Fruit fly (Drosophila melanogaster): ENCODE measurements around the gene CG4073.

Gene CG4073

DNA sequence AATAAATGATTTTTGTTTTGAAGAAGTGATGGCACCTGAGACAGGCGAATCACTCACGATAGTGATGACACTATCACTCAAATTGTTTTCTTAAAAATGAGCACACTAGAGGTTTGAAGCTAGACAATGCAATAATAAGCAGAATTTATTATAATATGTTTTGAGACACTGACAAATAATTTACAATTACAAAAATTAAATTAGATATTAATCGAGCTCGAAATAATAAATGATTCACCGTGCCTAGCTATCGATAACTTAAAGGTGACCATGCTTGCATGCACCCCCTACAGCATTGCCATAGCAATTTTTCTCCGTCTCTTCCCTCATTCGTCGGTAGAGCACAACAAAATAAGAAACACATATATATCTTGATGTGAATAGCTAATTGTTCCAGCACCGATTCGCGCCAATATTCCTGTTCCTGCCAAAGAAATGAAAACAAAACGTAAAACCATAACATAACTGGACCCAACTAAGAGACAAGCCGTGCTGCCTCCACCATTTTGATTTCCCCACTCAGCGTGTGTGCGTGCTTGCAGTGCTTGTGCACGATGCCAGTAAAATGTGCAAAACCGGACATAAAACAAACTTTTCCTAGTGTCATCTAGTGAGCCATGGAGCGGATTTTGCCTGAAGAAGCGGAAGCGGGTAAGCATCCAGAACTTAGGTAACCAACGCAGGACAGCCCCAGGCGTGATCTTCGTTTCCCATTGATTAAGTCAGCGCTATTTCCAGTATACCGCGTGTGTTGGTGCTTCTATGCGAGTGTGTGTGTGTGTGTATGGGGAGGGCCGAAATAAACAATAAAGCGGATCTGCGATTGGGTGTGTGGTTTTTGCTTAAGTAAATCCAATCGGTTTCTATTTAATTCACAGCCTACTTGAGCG, 46.6 kb downstream of the CG4073 start, which contains the start of the genes MED7 and Cap-H2 (continued):
- peak; percentile 85 to 87 for TF ChIP-seq Pdp1 (GFP tag; optimal IDR thresholded peaks at IDR 0.05)
- peak; percentile 78; the same call in 2 of the 3 replicates for TF ChIP-seq so (GFP tag; IDR thresholded peaks at IDR 0.05)
- TF ChIP-seq prd (optimal IDR thresholded peaks at IDR 0.05): no peak
- peak; percentile 93 for TF ChIP-seq prd (GFP tag; IDR thresholded peaks at IDR 0.05)
- peak; percentile 79 for TF ChIP-seq Camta (GFP tag; optimal IDR thresholded peaks at IDR 0.05)
- peak; percentile 61 for TF ChIP-seq CG8089 (GFP tag; optimal IDR thresholded peaks at IDR 0.05)
- TF ChIP-seq CG3281 (GFP tag; optimal IDR thresholded peaks at IDR 0.05): peak; percentile 66
- peak; percentile 97 for TF ChIP-seq Sry-δ (GFP tag; optimal IDR thresholded peaks at IDR 0.05)
- TF ChIP-seq seq (GFP tag; IDR thresholded peaks at IDR 0.05): peak; percentile 57; the same call in 1 of the 2 replicates
- TF ChIP-seq salm (tag; optimal IDR thresholded peaks at IDR 0.05): no peak
- peak; percentile 53; the same call in 1 of the 2 replicates for TF ChIP-seq peb (GFP tag; IDR thresholded peaks at IDR 0.05)
- TF ChIP-seq CG4360 (GFP tag; IDR thresholded peaks at IDR 0.05): peak; percentile 37; the same call in 1 of the 2 replicates
- TF ChIP-seq crp (GFP tag; optimal IDR thresholded peaks at IDR 0.05): peak in 1 of 2 experiments; percentile 34
- TF ChIP-seq Poxn (GFP tag; IDR thresholded peaks at IDR 0.05): no peak
- peak; percentile 80 for TF ChIP-seq Sin3A (optimal IDR thresholded peaks at IDR 0.05)
- TF ChIP-seq CG4404 (GFP tag; IDR thresholded peaks at IDR 0.05): peak; percentile 84
- TF ChIP-seq D19B (GFP tag; optimal IDR thresholded peaks at IDR 0.05): peak; percentile 15
- TF ChIP-seq corto (GFP tag; optimal IDR thresholded peaks at IDR 0.05): peak; percentile 58
- TF ChIP-seq H15 (GFP tag; IDR thresholded peaks at IDR 0.05): peak; percentile 73; the same call in 2 of the 3 replicates
- peak; percentile 73 for TF ChIP-seq ara (GFP tag; IDR thresholded peaks at IDR 0.05)
- TF ChIP-seq CG10654 (GFP tag; optimal IDR thresholded peaks at IDR 0.05): peak; percentile 85
- TF ChIP-seq zen (tag; optimal IDR thresholded peaks at IDR 0.05): peak; percentile 85
- peak; percentile 80 for TF ChIP-seq CG15514 (GFP tag; optimal IDR thresholded peaks at IDR 0.05)
- TF ChIP-seq tna (GFP tag; IDR thresholded peaks at IDR 0.05; ENCODE audit: partially characterized antibody): peak; percentile 91
- peak; percentile 74 for TF ChIP-seq CG30020 (tag; optimal IDR thresholded peaks at IDR 0.05)
- no peak for TF ChIP-seq Kr (GFP tag; optimal IDR thresholded peaks at IDR 0.05)
- TF ChIP-seq CG18764 (GFP tag; optimal IDR thresholded peaks at IDR 0.05): peak; percentile 81
- peak; percentile 58 for TF ChIP-seq caup (GFP tag; optimal IDR thresholded peaks at IDR 0.05; ENCODE audit: severe bottlenecking)
- TF ChIP-seq Hey (tag; optimal IDR thresholded peaks at IDR 0.05): no peak
- no peak for TF ChIP-seq z (GFP tag; IDR thresholded peaks at IDR 0.05)
- peak; percentile 11 for TF ChIP-seq cwo (GFP tag; optimal IDR thresholded peaks at IDR 0.05)
- TF ChIP-seq insv (GFP tag; optimal IDR thresholded peaks at IDR 0.05): peak in 1 of 2 experiments; percentile 31
- TF ChIP-seq lola (GFP tag; optimal IDR thresholded peaks at IDR 0.05): peak in 2 of 3 experiments; percentile 29 to 79
- no peak for TF ChIP-seq CG17568 (GFP tag; optimal IDR thresholded peaks at IDR 0.05)
- TF ChIP-seq Rx (GFP tag; IDR thresholded peaks at IDR 0.05): peak; percentile 64
- TF ChIP-seq mld (GFP tag; IDR thresholded peaks at IDR 0.05; ENCODE audit: partially characterized antibody): peak; percentile 89
- TF ChIP-seq trem (tag; optimal IDR thresholded peaks at IDR 0.05): peak; percentile 90
- no peak for TF ChIP-seq CG2875 (GFP tag; optimal IDR thresholded peaks at IDR 0.05)
- no peak for TF ChIP-seq pros (GFP tag; optimal IDR thresholded peaks at IDR 0.05)
- peak; percentile 72 for TF ChIP-seq CG8765 (GFP tag; IDR thresholded peaks at IDR 0.05)
- peak; percentile 81 for TF ChIP-seq YL-1 (GFP tag; optimal IDR thresholded peaks at IDR 0.05)
- TF ChIP-seq sisA (GFP tag; IDR thresholded peaks at IDR 0.05): peak; percentile 87
- TF ChIP-seq gem (tag; optimal IDR thresholded peaks at IDR 0.05): peak; percentile 89
- TF ChIP-seq sob (GFP tag; IDR thresholded peaks at IDR 0.05): peak; percentile 93
- TF ChIP-seq CG16815 (GFP tag; optimal IDR thresholded peaks at IDR 0.05): peak; percentile 62
- TF ChIP-seq kni (GFP tag; optimal IDR thresholded peaks at IDR 0.05): no peak
- peak; percentile 35 for TF ChIP-seq CG9797 (GFP tag; optimal IDR thresholded peaks at IDR 0.05)
- TF ChIP-seq CG11093 (GFP tag; IDR thresholded peaks at IDR 0.05): peak; percentile 74
